Worm (Caenorhabditis elegans): Measurements from ENCODE around the gene tim-1.

Gene tim-1

ce11 chrIII:12218078-12218477 is 31.9 kb downstream of the tim-1 start:
- TF ChIP-seq aha-1 (tag) (peak; percentile 82), nhr-42 (GFP tag; IDR thresholded peaks at IDR 0.05) (no peak)

DNA sequence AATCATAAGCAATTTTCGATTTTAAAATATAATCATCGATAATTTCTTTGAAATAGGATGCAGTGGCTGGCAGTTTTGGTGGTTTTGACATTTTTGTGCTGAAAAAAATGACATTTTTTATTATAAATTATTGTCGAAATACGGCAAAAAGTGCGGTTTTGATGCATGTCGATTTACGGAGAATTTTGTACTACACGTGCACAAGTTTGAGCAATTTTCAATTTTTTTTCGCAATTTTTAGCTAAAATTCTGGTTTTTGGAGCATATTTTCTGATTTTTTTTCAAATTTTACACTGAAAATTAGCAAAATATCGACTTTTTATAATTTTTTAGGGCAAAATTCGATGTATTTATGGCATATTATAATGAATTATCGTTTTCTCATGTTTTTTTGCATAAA is 34.4 kb downstream of the tim-1 start, which contains the start of gene Y75B8A.13:
Y75B8A.13 (minus strand) TSS at position 101 of the 400 bp plus-strand sequence.
- TF ChIP-seq lin-29 (GFP tag; IDR thresholded peaks at IDR 0.05) = no peak
- TF ChIP-seq duxl-1 (tag; optimal IDR thresholded peaks at IDR 0.05; ENCODE audit: poor library complexity) = no peak
- no peak for TF ChIP-seq egl-27 (tag; optimal IDR thresholded peaks at IDR 0.05)
- TF ChIP-seq spr-1 (tag; optimal IDR thresholded peaks at IDR 0.05) = no peak

ce11 chrIII:12207574-12207973 is 42.4 kb downstream of the tim-1 start:
- no peak for TF ChIP-seq Y5F2A.4 (GFP tag; optimal IDR thresholded peaks at IDR 0.05)
- peak; percentile 71 for TF ChIP-seq aha-1 (tag)
- TF ChIP-seq tra-1 (GFP tag; IDR thresholded peaks at IDR 0.05) = no peak
- TF ChIP-seq unc-62 (GFP tag; optimal IDR thresholded peaks at IDR 0.05 in 1 of 2) = peak in 1 of 2 experiments; percentile 55
- no peak for TF ChIP-seq unc-62 (tag; optimal IDR thresholded peaks at IDR 0.05)
- peak; percentile 71 for TF ChIP-seq set-16 (GFP tag; IDR thresholded peaks at IDR 0.05)

DNA sequence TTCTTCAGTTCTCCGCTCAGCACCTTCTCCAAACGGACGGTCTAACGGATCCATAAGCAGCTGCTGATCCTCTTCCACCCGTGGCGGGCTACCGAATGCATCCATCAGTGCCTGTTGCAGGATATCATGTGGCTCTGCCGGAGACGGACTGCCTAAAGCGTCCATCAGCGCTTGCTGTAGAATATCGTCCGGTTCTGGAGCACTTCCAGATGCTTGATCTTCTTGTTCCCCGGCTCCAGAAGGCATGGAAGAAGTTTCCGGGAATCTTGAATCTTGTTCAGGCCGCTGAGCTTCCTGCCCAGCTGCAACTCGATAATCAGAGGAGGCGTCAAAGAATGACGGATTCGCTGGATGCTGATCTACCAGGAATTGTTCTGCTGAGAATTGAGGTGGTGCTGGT is 44.7 kb downstream of the tim-1 start:
- TF ChIP-seq set-16 (GFP tag; IDR thresholded peaks at IDR 0.05) = peak; percentile 59
- TF ChIP-seq Y105C5A.15 (GFP tag; IDR thresholded peaks at IDR 0.05) = no peak
- TF ChIP-seq D1046.2 (GFP tag; IDR thresholded peaks at IDR 0.05) = 0 out of 2 replicates have a peak, but pooled peaks have one; percentile 49
- TF ChIP-seq madf-5 (GFP tag; IDR thresholded peaks at IDR 0.05) = no peak
- TF ChIP-seq nhr-28 (tag; optimal IDR thresholded peaks at IDR 0.05) = no peak
- TF ChIP-seq T20F7.1 (GFP tag; optimal IDR thresholded peaks at IDR 0.05) = no peak
- no peak for TF ChIP-seq rbr-2 (tag; optimal IDR thresholded peaks at IDR 0.05)
- TF ChIP-seq ceh-32 (tag; optimal IDR thresholded peaks at IDR 0.05; ENCODE audit: poor library complexity) = no peak
- TF ChIP-seq fos-1 (tag; optimal IDR thresholded peaks at IDR 0.05) = no peak

ce11 chrIII:12202437-12202836 is 47.5 kb downstream of the tim-1 start, which contains the start of gene osm-12:
Gene osm-12 (minus strand): TSS chrIII:12202537.
- TF ChIP-seq hlh-30 (tag; optimal IDR thresholded peaks at IDR 0.05; ENCODE audit: insufficient read depth) (no peak), daf-12 (tag; optimal IDR thresholded peaks at IDR 0.05) (no peak), aha-1 (tag) (peak; percentile 71)

DNA sequence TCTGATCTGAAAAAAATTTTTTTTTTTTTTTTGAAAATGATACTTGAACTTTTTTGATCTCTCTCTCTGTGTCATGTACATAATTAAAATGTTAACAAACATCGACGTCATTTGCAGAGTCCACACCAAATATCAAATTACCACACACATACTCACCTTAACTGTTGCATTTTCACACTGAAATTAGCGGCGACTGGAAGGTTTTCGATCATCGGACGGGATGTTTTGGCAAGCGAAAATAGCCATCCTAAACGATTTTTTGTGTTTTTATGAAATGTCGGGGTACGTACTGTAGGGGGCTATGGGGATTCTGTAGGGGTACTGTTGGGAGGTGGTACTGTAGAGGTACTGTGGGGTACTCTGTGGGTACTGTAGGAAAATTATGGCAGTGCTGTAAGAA is 51.8 kb downstream of the tim-1 start:
- no peak for TF ChIP-seq lin-13 (GFP tag; optimal IDR thresholded peaks at IDR 0.05)
- no peak for TF ChIP-seq unc-39 (tag; optimal IDR thresholded peaks at IDR 0.05)
- no peak for TF ChIP-seq fos-1 (tag; optimal IDR thresholded peaks at IDR 0.05)
- TF ChIP-seq dmd-6 (GFP tag; IDR thresholded peaks at IDR 0.05) = no peak
- TF ChIP-seq nhr-10 (tag; optimal IDR thresholded peaks at IDR 0.05) = no peak
- TF ChIP-seq ces-1 (GFP tag; optimal IDR thresholded peaks at IDR 0.05) = no peak
- no peak for TF ChIP-seq lir-3 (tag; optimal IDR thresholded peaks at IDR 0.05)
- no peak for TF ChIP-seq lsy-2 (tag; optimal IDR thresholded peaks at IDR 0.05)

DNA sequence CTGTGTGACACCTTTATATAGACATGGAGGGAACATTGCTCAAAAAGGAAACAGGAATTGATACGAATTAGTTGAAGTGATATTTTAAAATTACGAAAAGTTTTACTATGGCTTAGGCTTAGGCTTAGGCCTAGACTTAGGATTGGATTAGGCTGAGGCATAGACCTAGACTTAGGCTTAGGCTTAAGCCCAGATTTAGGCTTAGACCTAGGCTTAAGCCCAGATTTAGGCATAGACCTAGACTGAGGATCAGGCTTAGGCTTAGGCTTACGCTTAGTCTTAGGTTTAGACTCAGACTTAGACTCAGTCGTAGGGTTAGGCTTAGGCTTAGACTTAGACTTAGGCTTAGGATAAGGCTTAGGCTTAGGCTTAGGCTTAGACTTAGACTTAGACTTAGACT is 54.0 kb downstream of the tim-1 start:
- peak in 1 of 2 experiments; percentile 84 for TF ChIP-seq unc-62 (GFP tag; optimal IDR thresholded peaks at IDR 0.05 in 1 of 2)
- no peak for TF ChIP-seq unc-62 (tag; optimal IDR thresholded peaks at IDR 0.05)
- no peak for TF ChIP-seq lin-39 (tag; optimal IDR thresholded peaks at IDR 0.05)

DNA sequence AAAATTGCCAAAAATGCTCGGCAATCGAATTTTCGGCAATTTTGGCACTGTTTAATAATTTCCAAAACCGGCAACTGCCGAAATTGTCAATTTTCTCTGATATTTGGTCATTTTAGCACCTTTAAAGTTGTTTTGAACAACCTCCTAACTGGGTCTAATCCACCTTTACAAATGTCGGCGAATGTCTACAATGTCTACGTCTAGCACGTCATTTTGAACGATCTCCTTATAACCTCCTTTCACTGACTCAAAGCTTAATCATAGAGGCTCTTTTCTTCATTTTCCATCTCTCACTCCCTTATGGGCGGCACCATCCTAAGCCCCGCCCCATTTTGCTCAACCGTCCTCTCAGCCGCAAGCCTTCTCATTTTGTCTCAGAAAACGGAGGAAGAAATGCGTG is 55.8 kb downstream of the tim-1 start, which contains the start of gene Y75B8A.44:
Y75B8A.44 (plus strand) TSS at position 301 of the 400 bp plus-strand sequence.
- TF ChIP-seq ama-1 (optimal IDR thresholded peaks at IDR 0.05) = no peak
- TF ChIP-seq ztf-11 (tag; optimal IDR thresholded peaks at IDR 0.05) = no peak
- TF ChIP-seq pqm-1 (tag; optimal IDR thresholded peaks at IDR 0.05) = no peak
- no peak for TF ChIP-seq dve-1 (tag; optimal IDR thresholded peaks at IDR 0.05; ENCODE audit: insufficient read depth)
- TF ChIP-seq lin-13 (GFP tag; optimal IDR thresholded peaks at IDR 0.05) = no peak
- no peak for TF ChIP-seq F26F4.8 (GFP tag; conservative IDR thresholded peaks at IDR 0.05)
- no peak for TF ChIP-seq lir-3 (tag; optimal IDR thresholded peaks at IDR 0.05)
- no peak for TF ChIP-seq egl-43 (GFP tag; IDR thresholded peaks at IDR 0.05)

Measured in whole organism, L4 larva.